Worm (Caenorhabditis elegans): ENCODE results near the gene gei-13.

The gei-13 gene

DNA sequence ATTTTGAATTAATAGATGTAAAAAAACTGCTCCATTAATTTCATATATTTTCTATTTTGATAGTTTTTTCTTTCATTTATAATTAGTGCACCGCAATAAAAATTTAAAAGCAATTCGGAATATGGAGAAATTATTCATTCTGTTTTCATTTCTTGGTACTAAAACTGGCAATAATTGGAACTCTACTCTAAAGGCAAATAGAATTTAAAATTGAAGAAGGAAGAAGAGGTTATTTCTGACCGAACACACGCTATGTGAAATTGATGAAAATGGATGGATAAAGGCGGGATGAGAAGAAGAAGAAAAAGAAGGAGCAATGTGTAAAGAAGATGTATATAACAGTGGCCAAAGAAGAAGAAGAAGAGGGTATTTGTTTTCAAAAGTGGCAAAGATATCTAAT, 53.7 kb downstream of the gei-13 start:
- TF ChIP-seq C34F6.9 (tag; optimal IDR thresholded peaks at IDR 0.05): peak; percentile 42
- no peak for TF ChIP-seq gmeb-1 (tag; optimal IDR thresholded peaks at IDR 0.05)
- no peak for TF ChIP-seq ztf-1 (GFP tag; conservative IDR thresholded peaks at IDR 0.05)
- no peak for TF ChIP-seq nhr-10 (tag; optimal IDR thresholded peaks at IDR 0.05)
- TF ChIP-seq unc-55 (GFP tag; optimal IDR thresholded peaks at IDR 0.05): no peak
- TF ChIP-seq lsy-2 (tag; optimal IDR thresholded peaks at IDR 0.05): no peak

ce11 chrIII:9582240-9582639, 54.7 kb downstream of the gei-13 start, which contains the start of gene C48B4.3:
C48B4.3 (minus strand) TSS chrIII:9582388.
- TF ChIP-seq fos-1 (tag; optimal IDR thresholded peaks at IDR 0.05) (peak; percentile 5), dmd-4 (tag; optimal IDR thresholded peaks at IDR 0.05) (no peak)
